Worm (Caenorhabditis elegans) whole organism, L3 larva: ENCODE results near the gene srw-77.
A peak's percentile ranks its signal among the peaks of the same experiment; 100 is the strongest.

Experiments used
- ZK546.5 ChIP-seq: sonication (generic microtip); optimal IDR thresholded peaks from 2 replicates; lab custom pipeline; 2017; ENCODE audit warnings: missing biosample characterization, missing genetic modification characterization
- aly-2 ChIP-seq: fragments of 150-350 bp; optimal IDR thresholded peaks from 2 replicates; lab custom pipeline; 2014; ENCODE audit warnings: missing biosample characterization, missing genetic modification characterization
- ama-1 ChIP-seq: fragments of 150-350 bp; optimal IDR thresholded peaks from 2 replicates; lab custom pipeline; 2018
- ceh-16 ChIP-seq: sonication (generic microtip); optimal IDR thresholded peaks from 2 replicates; lab custom pipeline; 2017; ENCODE audit warnings: missing biosample characterization, missing genetic modification characterization
- ceh-28 ChIP-seq: fragments of 150-350 bp; optimal IDR thresholded peaks from 2 replicates; lab custom pipeline; 2014; ENCODE audit warnings: missing biosample characterization, missing genetic modification reagents, missing genetic modification characterization
- ceh-82 ChIP-seq: fragments of 150-350 bp; optimal IDR thresholded peaks from 2 replicates; lab custom pipeline; 2014; ENCODE audit warnings: missing biosample characterization, missing genetic modification characterization
- ceh-9 ChIP-seq: sonication (generic microtip); optimal IDR thresholded peaks from 2 replicates; lab custom pipeline; 2018; ENCODE audit warnings: missing biosample characterization, missing genetic modification characterization
- daf-12 ChIP-seq: fragments of 150-350 bp; optimal IDR thresholded peaks from 2 replicates; lab custom pipeline; 2014; ENCODE audit warnings: missing biosample characterization, missing genetic modification reagents, missing genetic modification characterization
- egl-27 ChIP-seq: sonication (generic microtip); optimal IDR thresholded peaks from 4 replicates; lab custom pipeline; 2017; ENCODE audit warnings: missing biosample characterization, missing genetic modification reagents, missing genetic modification characterization
- egl-5 ChIP-seq: fragments of 150-350 bp; optimal IDR thresholded peaks from 2 replicates; lab custom pipeline; 2017; ENCODE audit warnings: missing biosample characterization, missing genetic modification reagents, missing genetic modification characterization, inconsistent platforms
- elt-1 ChIP-seq: fragments of 150-350 bp; optimal IDR thresholded peaks from 2 replicates; lab custom pipeline; 2014; ENCODE audit warnings: missing biosample characterization, missing genetic modification characterization
- elt-2 ChIP-seq: sonication (generic microtip); optimal IDR thresholded peaks from 2 replicates; lab custom pipeline; 2016; ENCODE audit warnings: missing genetic modification reagents, mild to moderate bottlenecking, missing genetic modification characterization, missing compliant biosample characterization
- fkh-10 ChIP-seq: sonication (generic microtip); optimal IDR thresholded peaks from 2 replicates; lab custom pipeline; 2017; ENCODE audit warnings: missing biosample characterization, missing genetic modification reagents, missing genetic modification characterization
- fkh-2 ChIP-seq: fragments of 150-350 bp; optimal IDR thresholded peaks from 2 replicates; lab custom pipeline; 2014; ENCODE audit warnings: missing biosample characterization, missing genetic modification reagents, missing genetic modification characterization
- fos-1 ChIP-seq: fragments of 150-350 bp; optimal IDR thresholded peaks from 2 replicates; lab custom pipeline; 2014; ENCODE audit warnings: missing biosample characterization, missing genetic modification characterization
- jun-1 ChIP-seq: fragments of 150-350 bp; optimal IDR thresholded peaks from 2 replicates; lab custom pipeline; 2014; ENCODE audit warnings: missing biosample characterization, missing genetic modification reagents, missing genetic modification characterization
- lin-15B ChIP-seq: fragments of 150-350 bp; optimal IDR thresholded peaks from 2 replicates; lab custom pipeline; 2014; ENCODE audit warnings: missing biosample characterization, missing genetic modification characterization
- lin-39 ChIP-seq: fragments of 150-350 bp; optimal IDR thresholded peaks from 2 replicates; lab custom pipeline; 2018; ENCODE audit warnings: missing biosample characterization, missing genetic modification reagents, missing genetic modification characterization
- lsy-12 ChIP-seq: sonication (generic microtip); optimal IDR thresholded peaks from 2 replicates; lab custom pipeline; 2016; ENCODE audit warnings: mild to moderate bottlenecking, missing genetic modification characterization, missing compliant biosample characterization
- mdl-1 ChIP-seq: fragments of 150-350 bp; optimal IDR thresholded peaks from 2 replicates; lab custom pipeline; 2014; ENCODE audit warnings: missing biosample characterization, missing genetic modification characterization
- mml-1 ChIP-seq: fragments of 150-350 bp; sonication (generic microtip); optimal IDR thresholded peaks from 3 replicates; lab custom pipeline; 2014; ENCODE audit warnings: missing biosample characterization, missing genetic modification characterization
- nhr-11 ChIP-seq: fragments of 150-350 bp; optimal IDR thresholded peaks from 2 replicates; lab custom pipeline; 2014; ENCODE audit warnings: missing biosample characterization, missing genetic modification characterization
- nhr-23 ChIP-seq: fragments of 150-350 bp; optimal IDR thresholded peaks from 2 replicates; lab custom pipeline; 2014; ENCODE audit warnings: missing biosample characterization, missing genetic modification reagents, missing genetic modification characterization
- nhr-237 ChIP-seq: fragments of 150-350 bp; optimal IDR thresholded peaks from 2 replicates; lab custom pipeline; 2014; ENCODE audit warnings: missing biosample characterization, missing genetic modification characterization
- nhr-25 ChIP-seq: sonication (generic microtip); optimal IDR thresholded peaks from 2 replicates; lab custom pipeline; 2017; ENCODE audit warnings: missing biosample characterization, missing genetic modification characterization
- nhr-28 ChIP-seq: fragments of 150-350 bp; optimal IDR thresholded peaks from 2 replicates; lab custom pipeline; 2014; ENCODE audit warnings: missing biosample characterization, missing genetic modification characterization
- nhr-43 ChIP-seq: sonication (generic microtip); optimal IDR thresholded peaks from 2 replicates; lab custom pipeline; 2016; ENCODE audit warnings: mild to moderate bottlenecking, missing genetic modification characterization, missing compliant biosample characterization; ENCODE audit not compliant: poor library complexity, severe bottlenecking
- nhr-77 ChIP-seq: fragments of 150-350 bp; optimal IDR thresholded peaks from 2 replicates; lab custom pipeline; 2014; ENCODE audit warnings: missing biosample characterization, missing genetic modification characterization
- pha-4 ChIP-seq: fragments of 150-350 bp; optimal IDR thresholded peaks from 2 replicates; lab custom pipeline; 2014; ENCODE audit warnings: missing biosample characterization, missing genetic modification reagents, missing genetic modification characterization
- pqm-1 ChIP-seq: fragments of 150-350 bp; optimal IDR thresholded peaks from 2 replicates; lab custom pipeline; 2017; ENCODE audit warnings: missing biosample characterization, missing genetic modification characterization, inconsistent platforms
- sea-2 ChIP-seq: fragments of 150-350 bp; sonication (generic microtip); optimal IDR thresholded peaks from 4 replicates; lab custom pipeline; 2014; ENCODE audit warnings: missing biosample characterization, missing genetic modification reagents, missing genetic modification characterization
- snpc-4 ChIP-seq: fragments of 150-350 bp; optimal IDR thresholded peaks from 2 replicates; lab custom pipeline; 2014; ENCODE audit warnings: missing biosample characterization, missing genetic modification characterization
- tbx-2 ChIP-seq: sonication (generic microtip); optimal IDR thresholded peaks from 2 replicates; lab custom pipeline; 2016; ENCODE audit warnings: mild to moderate bottlenecking, missing genetic modification characterization, missing compliant biosample characterization
- unc-39 ChIP-seq: sonication (generic microtip); optimal IDR thresholded peaks from 4 replicates; lab custom pipeline; 2017; ENCODE audit warnings: missing biosample characterization, missing genetic modification characterization

srw-77 gene

ce11 chrV:16635911-16636310 is 7.5 kb downstream of the srw-77 start, which contains the start of gene mltn-11:
Gene mltn-11 (plus strand): TSS chrV:16636186.
- TF ChIP-seq daf-12 (tag; lab: Kevin White, UChicago) (no peak), fkh-10 (GFP tag; lab: Kevin White, UChicago) (no peak), aly-2 (no peak), elt-2 (tag; lab: Kevin White, UChicago) (peak; percentile 28), mdl-1 (tag; lab: Kevin White, UChicago) (no peak)

- TF ChIP-seq ceh-28 (no peak), pqm-1 (tag; lab: Kevin White, UChicago) (no peak), nhr-43 (no peak), nhr-77 (tag; lab: Kevin White, UChicago) (no peak), mml-1 (tag; lab: Kevin White, UChicago) (no peak), elt-2 (tag; lab: Kevin White, UChicago) (no peak)
- TF ChIP-seq, all 47 proteins: peak for 0
These were observed 13.9 kb downstream of the srw-77 start, which contains the start of gene srd-21 for ce11 chrV:16629600-16629999. Gene srd-21 (plus strand): TSS chrV:16629900.

ce11 chrV:16628991-16629390 is 14.5 kb downstream of the srw-77 start, which contains the start of gene W06G6.2:
Gene W06G6.2 (plus strand): TSS chrV:16629291.
- TF ChIP-seq fkh-10 (GFP tag; lab: Kevin White, UChicago): no peak
- TF ChIP-seq lin-39 (tag; lab: Kevin White, UChicago): no peak
- TF ChIP-seq jun-1 (tag; lab: Kevin White, UChicago): no peak
- TF ChIP-seq ama-1 (lab: Kevin White, UChicago): no peak
- no peak for TF ChIP-seq ceh-9 (tag; lab: Kevin White, UChicago)
- TF ChIP-seq nhr-43: no peak

- TF ChIP-seq pqm-1 (tag; lab: Kevin White, UChicago) (peak; percentile 19), fkh-2 (tag; lab: Kevin White, UChicago) (no peak), egl-27 (no peak), elt-2 (tag; lab: Kevin White, UChicago) (peak; percentile 73)
These were observed 15.5 kb downstream of the srw-77 start, which contains the start of gene oac-53 for ce11 chrV:16627962-16628361. Gene oac-53 (minus strand): TSS chrV:16627970.

- TF ChIP-seq ceh-16 (tag; lab: Kevin White, UChicago) (no peak), nhr-25 (tag; lab: Kevin White, UChicago) (no peak), lin-15B (tag; lab: Kevin White, UChicago) (no peak), nhr-28 (tag; lab: Kevin White, UChicago) (no peak), mdl-1 (tag; lab: Kevin White, UChicago) (no peak), nhr-23 (tag; lab: Kevin White, UChicago) (no peak), nhr-11 (tag; lab: Kevin White, UChicago) (no peak), ceh-9 (tag; lab: Kevin White, UChicago) (no peak), elt-1 (tag; lab: Kevin White, UChicago) (no peak), snpc-4 (tag; lab: Kevin White, UChicago) (no peak), nhr-237 (tag; lab: Kevin White, UChicago) (no peak), egl-5 (no peak)
These were observed 20.6 kb downstream of the srw-77 start, which contains the start of gene Y70C5A.2 for ce11 chrV:16622754-16623261. Gene Y70C5A.2 (minus strand): TSS chrV:16623211.

ce11 chrV:16621894-16622293 is 21.6 kb downstream of the srw-77 start:
- TF ChIP-seq elt-2 (tag; lab: Kevin White, UChicago) (peak; percentile 18), tbx-2 (no peak)

- TF ChIP-seq sea-2 (GFP tag; lab: Kevin White, UChicago): no peak
- no peak for TF ChIP-seq nhr-237 (tag; lab: Kevin White, UChicago)
- peak; percentile 30 for TF ChIP-seq pqm-1 (tag; lab: Kevin White, UChicago)
- TF ChIP-seq egl-5: no peak
- no peak for TF ChIP-seq lin-15B (tag; lab: Kevin White, UChicago)
- no peak for TF ChIP-seq lsy-12 (tag; lab: Kevin White, UChicago)
- TF ChIP-seq fkh-2 (tag; lab: Kevin White, UChicago): no peak
- TF ChIP-seq nhr-28 (tag; lab: Kevin White, UChicago): no peak
- TF ChIP-seq elt-2 (tag; lab: Kevin White, UChicago): peak; percentile 60
- no peak for TF ChIP-seq aly-2
- no peak for TF ChIP-seq ceh-82 (tag; lab: Kevin White, UChicago)
- no peak for TF ChIP-seq unc-39 (tag; lab: Kevin White, UChicago)
- peak; percentile 19 for TF ChIP-seq pha-4 (tag; lab: Kevin White, UChicago)
- no peak for TF ChIP-seq ceh-9 (tag; lab: Kevin White, UChicago)
- no peak for TF ChIP-seq fos-1 (tag; lab: Kevin White, UChicago)
- TF ChIP-seq ZK546.5: no peak
These were observed 22.6 kb downstream of the srw-77 start, which contains the start of gene Y70C5A.3 for ce11 chrV:16620874-16621273. Gene Y70C5A.3 (minus strand): TSS chrV:16620923.
